Worm (Caenorhabditis elegans) whole organism, mixed stage, embryonic: ENCODE results near the gene F11A5.9.

Experiments
- bed-3 ChIP-seq: fragments of 200-800 bp; sonication (Bioruptor generic); optimal IDR thresholded peaks from 3 replicates; lab custom pipeline; 2018; ENCODE audit warnings: mild to moderate bottlenecking, missing genetic modification characterization, moderate library complexity, missing compliant biosample characterization
- ces-1 ChIP-seq: fragments of 150-350 bp; optimal IDR thresholded peaks from 2 replicates; lab custom pipeline; 2014; ENCODE audit warnings: missing biosample characterization, missing genetic modification reagents, missing genetic modification characterization
- elt-1 ChIP-seq: sonication (generic microtip); optimal IDR thresholded peaks from 2 replicates; lab custom pipeline; 2017; ENCODE audit warnings: missing genetic modification characterization, mild to moderate bottlenecking, missing compliant biosample characterization, antibody characterized with exemption, moderate library complexity, borderline replicate concordance; ENCODE audit not compliant: insufficient read depth
- elt-3 ChIP-seq: fragments of 150-350 bp; optimal IDR thresholded peaks from 2 replicates; lab custom pipeline; 2014; ENCODE audit warnings: missing biosample characterization, missing genetic modification characterization
- lin-13 ChIP-seq: fragments of 150-350 bp; optimal IDR thresholded peaks from 2 replicates; lab custom pipeline; 2014; ENCODE audit warnings: missing biosample characterization, missing genetic modification characterization
- lsy-2 ChIP-seq: fragments of 150-350 bp; optimal IDR thresholded peaks from 2 replicates; lab custom pipeline; 2014; ENCODE audit warnings: missing biosample characterization, missing genetic modification characterization
- nhr-12 ChIP-seq: fragments of 150-350 bp; optimal IDR thresholded peaks from 2 replicates; lab custom pipeline; 2014; ENCODE audit warnings: missing biosample characterization, missing genetic modification characterization
- nhr-237 ChIP-seq: fragments of 150-350 bp; optimal IDR thresholded peaks from 2 replicates; lab custom pipeline; 2014; ENCODE audit warnings: missing biosample characterization, missing genetic modification characterization
- pha-4 ChIP-seq: fragments of 150-350 bp; optimal IDR thresholded peaks from 2 replicates; lab custom pipeline; 2018; ENCODE audit warnings: missing biosample characterization, missing genetic modification reagents, missing genetic modification characterization
- snpc-4 ChIP-seq: fragments of 150-350 bp; optimal IDR thresholded peaks from 2 replicates; lab custom pipeline; 2014; ENCODE audit warnings: missing biosample characterization, missing genetic modification characterization
- sptf-1 ChIP-seq: sonication (generic microtip); optimal IDR thresholded peaks from 2 replicates; lab custom pipeline; 2017; ENCODE audit warnings: mild to moderate bottlenecking, missing genetic modification characterization, moderate library complexity, missing compliant biosample characterization
- unc-62 ChIP-seq: fragments of 150-350 bp; optimal IDR thresholded peaks from 2 replicates; lab custom pipeline; 2014; ENCODE audit warnings: missing biosample characterization, missing genetic modification reagents, missing genetic modification characterization
- ztf-11 ChIP-seq: fragments of 150-350 bp; optimal IDR thresholded peaks from 2 replicates; lab custom pipeline; 2014; ENCODE audit warnings: missing biosample characterization, missing genetic modification characterization

- no peak for TF ChIP-seq lin-13 (tag; lab: Kevin White, UChicago)
- TF ChIP-seq unc-62 (GFP tag; lab: Kevin White, UChicago) = no peak
- no peak for TF ChIP-seq elt-3 (tag; lab: Kevin White, UChicago)
- TF ChIP-seq elt-1 (tag; lab: Kevin White, UChicago) = no peak
- no peak for TF ChIP-seq lsy-2 (tag; lab: Kevin White, UChicago)
- no peak for TF ChIP-seq sptf-1
- no peak for TF ChIP-seq bed-3 (GFP tag; lab: Kevin White, UChicago)
- no peak for TF ChIP-seq ztf-11 (tag; lab: Kevin White, UChicago)
- TF ChIP-seq nhr-237 (tag; lab: Kevin White, UChicago) = no peak
- no peak for TF ChIP-seq ces-1 (GFP tag; lab: Kevin White, UChicago)
- TF ChIP-seq pha-4 (tag; lab: Kevin White, UChicago) = no peak
- no peak for TF ChIP-seq snpc-4 (tag; lab: Kevin White, UChicago)
- TF ChIP-seq nhr-12 (tag; lab: Kevin White, UChicago) = no peak
Observed at ce11 chrV:16266514-16266913, 51.8 kb downstream of the F11A5.9 start, which contains the start of gene T13F3.4.
